Fruit fly (Drosophila melanogaster): Measurements from ENCODE around the gene XNP.

Gene XNP

dm6 chr3R:25490778-25491664 is 8.4 kb upstream of the XNP start, which contains the start of the genes Gnpat and CG5112 (continued):
- TF ChIP-seq BEAF-32 (GFP tag; optimal IDR thresholded peaks at IDR 0.05): peak; percentile 65
- no peak for TF ChIP-seq Nf-YB (GFP tag; optimal IDR thresholded peaks at IDR 0.05)
- TF ChIP-seq CG9932 (GFP tag; IDR thresholded peaks at IDR 0.05): peak; percentile 90
- TF ChIP-seq bbx (GFP tag; IDR thresholded peaks at IDR 0.05; ENCODE audit: partially characterized antibody): peak; percentile 74
- peak; percentile 54 for TF ChIP-seq CG10543 (GFP tag; optimal IDR thresholded peaks at IDR 0.05)
- peak in 1 of 2 experiments; percentile 7 for TF ChIP-seq chif (GFP tag; optimal IDR thresholded peaks at IDR 0.05)
- TF ChIP-seq bigmax (GFP tag; optimal IDR thresholded peaks at IDR 0.05): no peak
- peak; percentile 4 for TF ChIP-seq CrebB (tag; optimal IDR thresholded peaks at IDR 0.05)
- TF ChIP-seq Med (GFP tag): peak; percentile 94
- TF ChIP-seq vfl (GFP tag; optimal IDR thresholded peaks at IDR 0.05): peak; percentile 14
- TF ChIP-seq CG11398 (GFP tag; optimal IDR thresholded peaks at IDR 0.05): no peak
- TF ChIP-seq mam (GFP tag; optimal IDR thresholded peaks at IDR 0.05): peak; percentile 36
- peak; percentile 42 for TF ChIP-seq CG17359 (tag; optimal IDR thresholded peaks at IDR 0.05)
- peak; percentile 35 for TF ChIP-seq CG4424 (GFP tag; optimal IDR thresholded peaks at IDR 0.05)
- no peak for TF ChIP-seq CG31388 (GFP tag; optimal IDR thresholded peaks at IDR 0.05)
- TF ChIP-seq CG8478 (optimal IDR thresholded peaks at IDR 0.05): no peak
- TF ChIP-seq CG12769 (tag; optimal IDR thresholded peaks at IDR 0.05): peak; percentile 50
- peak; percentile 54 for TF ChIP-seq MESR4 (GFP tag; optimal IDR thresholded peaks at IDR 0.05)
- no peak for TF ChIP-seq sens-2 (GFP tag; IDR thresholded peaks at IDR 0.05)
- peak; percentile 30; the same call in 2 of the 3 replicates for TF ChIP-seq CG11093 (GFP tag; IDR thresholded peaks at IDR 0.05)
- TF ChIP-seq CG16779 (GFP tag; IDR thresholded peaks at IDR 0.05): peak; percentile 63
- peak; percentile 75 for TF ChIP-seq amos (GFP tag; IDR thresholded peaks at IDR 0.05; ENCODE audit: partially characterized antibody)
- TF ChIP-seq Fer1 (GFP tag; optimal IDR thresholded peaks at IDR 0.05): peak; percentile 28
- peak; percentile 66 for TF ChIP-seq CG16813 (GFP tag; IDR thresholded peaks at IDR 0.05; ENCODE audit: partially characterized antibody)
- TF ChIP-seq Hr78 (GFP tag; optimal IDR thresholded peaks at IDR 0.05): no peak
- no peak for TF ChIP-seq Hr39 (optimal IDR thresholded peaks at IDR 0.05)
- peak; percentile 59 for TF ChIP-seq E2f1 (GFP tag; IDR thresholded peaks at IDR 0.05)
- TF ChIP-seq CG9876 (GFP tag; optimal IDR thresholded peaks at IDR 0.05): peak; percentile 76
- TF ChIP-seq CG12659 (GFP tag; optimal IDR thresholded peaks at IDR 0.05): peak; percentile 66
- TF ChIP-seq nmo (GFP tag; optimal IDR thresholded peaks at IDR 0.05): peak; percentile 36
- no peak for TF ChIP-seq Dip2 (GFP tag; IDR thresholded peaks at IDR 0.05)
- no peak for TF ChIP-seq Trl (optimal IDR thresholded peaks at IDR 0.05)
- TF ChIP-seq Trl (GFP tag; optimal IDR thresholded peaks at IDR 0.05): peak; percentile 55
- TF ChIP-seq CG18619 (GFP tag; optimal IDR thresholded peaks at IDR 0.05): peak; percentile 45
- TF ChIP-seq HLH3B (GFP tag; IDR thresholded peaks at IDR 0.05): peak; percentile 70
- peak; percentile 96 for TF ChIP-seq ac (GFP tag; optimal IDR thresholded peaks at IDR 0.05)
- TF ChIP-seq MBD-R2 (GFP tag; IDR thresholded peaks at IDR 0.05): peak; percentile 80
- peak; percentile 46 for TF ChIP-seq trem (tag; optimal IDR thresholded peaks at IDR 0.05)
- TF ChIP-seq CG14014 (GFP tag; IDR thresholded peaks at IDR 0.05): peak; percentile 74
- no peak for TF ChIP-seq klu (GFP tag; IDR thresholded peaks at IDR 0.05)
- 0 out of 2 replicates have a peak, but pooled peaks have one; percentile 16 for TF ChIP-seq Poxn (GFP tag; IDR thresholded peaks at IDR 0.05)
- TF ChIP-seq dysf (GFP tag; IDR thresholded peaks at IDR 0.05): peak; percentile 74
- no peak for TF ChIP-seq CG13123 (GFP tag; optimal IDR thresholded peaks at IDR 0.05)
- TF ChIP-seq Taf1 (GFP tag; IDR thresholded peaks at IDR 0.05): peak; percentile 47; the same call in 1 of the 2 replicates
- no peak for TF ChIP-seq CG1832 (GFP tag; optimal IDR thresholded peaks at IDR 0.05)
- peak; percentile 69 for TF ChIP-seq Ptx1 (GFP tag; IDR thresholded peaks at IDR 0.05)
- no peak for TF ChIP-seq CG16863 (GFP tag; optimal IDR thresholded peaks at IDR 0.05)
- peak; percentile 52 for TF ChIP-seq Chrac-16 (GFP tag; optimal IDR thresholded peaks at IDR 0.05)
- TF ChIP-seq Sry-β (GFP tag; optimal IDR thresholded peaks at IDR 0.05): peak; percentile 15
- no peak for TF ChIP-seq Ravus (GFP tag; IDR thresholded peaks at IDR 0.05)

Data from whole organism, embryonic.